Worm (Caenorhabditis elegans) whole organism, late embryonic: ENCODE measurements around the gene str-227.
A peak's percentile ranks its signal among the peaks of the same experiment; 100 is the strongest.
"Not testable (repeated sequence)": the region's sequence is repeated elsewhere in the genome, so short reads cannot be mapped to it uniquely, and the experiment has no call there.

Source experiments
- C38D4.7 ChIP-seq: fragments of 200-800 bp; sonication (Bioruptor generic); optimal IDR thresholded peaks from 2 replicates; lab custom pipeline; 2018; ENCODE audit warnings: mild to moderate bottlenecking, missing genetic modification characterization, moderate library complexity, missing compliant biosample characterization
- F13H6.1 ChIP-seq: sonication (generic microtip); optimal IDR thresholded peaks from 2 replicates; lab custom pipeline; 2016; ENCODE audit warnings: missing genetic modification characterization, missing compliant biosample characterization
- K02D7.2 ChIP-seq: sonication (generic microtip); optimal IDR thresholded peaks from 2 replicates; lab custom pipeline; 2017; ENCODE audit warnings: mild to moderate bottlenecking, missing genetic modification characterization, missing compliant biosample characterization
- K09A11.1 ChIP-seq: sonication (generic microtip); optimal IDR thresholded peaks from 2 replicates; lab custom pipeline; 2017; ENCODE audit warnings: antibody characterized with exemption, mild to moderate bottlenecking, missing genetic modification characterization, missing compliant biosample characterization; ENCODE audit not compliant: insufficient read depth
- ceh-18 ChIP-seq: sonication (generic microtip); optimal IDR thresholded peaks from 2 replicates; lab custom pipeline; 2016; ENCODE audit warnings: missing genetic modification characterization, missing compliant biosample characterization
- ceh-19 ChIP-seq: fragments of 200-800 bp; sonication (Bioruptor generic); optimal IDR thresholded peaks from 2 replicates; lab custom pipeline; 2018; ENCODE audit warnings: mild to moderate bottlenecking, missing genetic modification characterization, missing compliant biosample characterization
- ceh-22 ChIP-seq: sonication (generic microtip); optimal IDR thresholded peaks from 2 replicates; lab custom pipeline; 2017; ENCODE audit warnings: missing biosample characterization, missing genetic modification characterization
- ceh-31 ChIP-seq: sonication (generic microtip); optimal IDR thresholded peaks from 2 replicates; lab custom pipeline; 2016; ENCODE audit warnings: missing genetic modification characterization, missing compliant biosample characterization
- ceh-48 ChIP-seq: sonication (generic microtip); optimal IDR thresholded peaks from 2 replicates; lab custom pipeline; 2016; ENCODE audit warnings: missing genetic modification characterization, inconsistent platforms, missing compliant biosample characterization
- ceh-6 ChIP-seq: fragments of 200-800 bp; sonication (Bioruptor generic); optimal IDR thresholded peaks from 2 replicates; lab custom pipeline; 2018; ENCODE audit warnings: mild to moderate bottlenecking, missing genetic modification characterization, missing compliant biosample characterization
- dmd-4 ChIP-seq: sonication (generic microtip); optimal IDR thresholded peaks from 2 replicates; lab custom pipeline; 2016; ENCODE audit warnings: borderline replicate concordance, missing genetic modification characterization, missing compliant biosample characterization
- dve-1 ChIP-seq: sonication (generic microtip); optimal IDR thresholded peaks from 2 replicates; lab custom pipeline; 2017; ENCODE audit warnings: antibody characterized with exemption, mild to moderate bottlenecking, missing genetic modification characterization, missing compliant biosample characterization
- elt-2 ChIP-seq: sonication (generic microtip); optimal IDR thresholded peaks from 2 replicates; lab custom pipeline; 2016; ENCODE audit warnings: missing genetic modification reagents, missing genetic modification characterization, missing compliant biosample characterization
- eyg-1 ChIP-seq: sonication (generic microtip); optimal IDR thresholded peaks from 2 replicates; lab custom pipeline; 2016; ENCODE audit warnings: missing genotype, missing genetic modification characterization, missing compliant biosample characterization
- fax-1 ChIP-seq: sonication (generic microtip); optimal IDR thresholded peaks from 2 replicates; lab custom pipeline; 2016; ENCODE audit warnings: missing genotype, missing genetic modification characterization, missing compliant biosample characterization
- fkh-6 ChIP-seq: sonication (generic microtip); optimal IDR thresholded peaks from 2 replicates; lab custom pipeline; 2016; ENCODE audit warnings: missing genetic modification characterization, missing compliant biosample characterization
- gmeb-2 ChIP-seq: sonication (generic microtip); optimal IDR thresholded peaks from 2 replicates; lab custom pipeline; 2016; ENCODE audit warnings: missing genetic modification characterization, inconsistent platforms, missing compliant biosample characterization
- hlh-13 ChIP-seq: fragments of 200-800 bp; sonication (Bioruptor generic); optimal IDR thresholded peaks from 2 replicates; lab custom pipeline; 2018; ENCODE audit warnings: mild to moderate bottlenecking, missing genetic modification characterization, missing compliant biosample characterization
- hlh-15 ChIP-seq: sonication (generic microtip); optimal IDR thresholded peaks from 2 replicates; lab custom pipeline; 2016; ENCODE audit warnings: missing genetic modification characterization, missing compliant biosample characterization
- lim-6 ChIP-seq: sonication (generic microtip); optimal IDR thresholded peaks from 2 replicates; lab custom pipeline; 2016; ENCODE audit warnings: missing genetic modification characterization, missing compliant biosample characterization
- lin-11 ChIP-seq: fragments of 200-800 bp; sonication (Bioruptor generic); optimal IDR thresholded peaks from 2 replicates; lab custom pipeline; 2018; ENCODE audit warnings: mild to moderate bottlenecking, missing genetic modification characterization, missing compliant biosample characterization
- nhr-232 ChIP-seq: sonication (generic microtip); optimal IDR thresholded peaks from 2 replicates; lab custom pipeline; 2016; ENCODE audit warnings: missing genetic modification characterization, missing compliant biosample characterization
- pag-3 ChIP-seq: sonication (generic microtip); optimal IDR thresholded peaks from 2 replicates; lab custom pipeline; 2016; ENCODE audit warnings: missing compliant biosample characterization, missing genetic modification characterization, borderline replicate concordance
- pat-9 ChIP-seq: fragments of 200-800 bp; sonication (Bioruptor generic); optimal IDR thresholded peaks from 2 replicates; lab custom pipeline; 2018; ENCODE audit warnings: mild to moderate bottlenecking, missing genetic modification characterization, moderate library complexity, missing compliant biosample characterization
- pax-1 ChIP-seq: fragments of 150-350 bp; optimal IDR thresholded peaks from 2 replicates; lab custom pipeline; 2014; ENCODE audit warnings: missing biosample characterization, missing genetic modification characterization
- pha-4 ChIP-seq: fragments of 150-350 bp; optimal IDR thresholded peaks from 2 replicates; lab custom pipeline; 2018; ENCODE audit warnings: missing biosample characterization, missing genetic modification reagents, missing genetic modification characterization
- pqm-1 ChIP-seq: sonication (generic microtip); optimal IDR thresholded peaks from 2 replicates; lab custom pipeline; 2016; ENCODE audit warnings: missing genetic modification characterization, missing compliant biosample characterization
- rnt-1 ChIP-seq: sonication (generic microtip); optimal IDR thresholded peaks from 2 replicates; lab custom pipeline; 2016; ENCODE audit warnings: missing genetic modification characterization, missing compliant biosample characterization
- sdc-2 ChIP-seq: sonication (generic microtip); optimal IDR thresholded peaks from 2 replicates; lab custom pipeline; 2016; ENCODE audit warnings: missing genotype, missing genetic modification characterization, missing compliant biosample characterization
- syd-9 ChIP-seq: sonication (generic microtip); optimal IDR thresholded peaks from 2 replicates; lab custom pipeline; 2016; ENCODE audit warnings: mild to moderate bottlenecking, missing genetic modification characterization, moderate library complexity, missing compliant biosample characterization
- tbx-7 ChIP-seq: sonication (generic microtip); optimal IDR thresholded peaks from 2 replicates; lab custom pipeline; 2016; ENCODE audit warnings: missing genotype, missing genetic modification characterization, missing compliant biosample characterization
- unc-86 ChIP-seq: sonication (generic microtip); optimal IDR thresholded peaks from 2 replicates; lab custom pipeline; 2016; ENCODE audit warnings: missing genetic modification characterization, missing compliant biosample characterization

The str-227 gene

ce11 chrV:3484702-3485101 is 33.3 kb upstream of the str-227 start, which contains the start of gene srbc-33 (continued):
- no peak for TF ChIP-seq hlh-13 (GFP tag; lab: Kevin White, UChicago)
- no peak for TF ChIP-seq dmd-4 (tag; lab: Kevin White, UChicago)

- TF ChIP-seq ceh-31 (tag; lab: Kevin White, UChicago), result no peak
- TF ChIP-seq K02D7.2, result no peak
- no peak for TF ChIP-seq syd-9
- TF ChIP-seq tbx-7 (tag; lab: Kevin White, UChicago), result no peak
- TF ChIP-seq fax-1, result no peak
- no peak for TF ChIP-seq pqm-1 (tag; lab: Kevin White, UChicago)
- TF ChIP-seq K09A11.1, result no peak
These were observed 31.1 kb upstream of the str-227 start, which contains the start of gene srbc-32 for ce11 chrV:3486857-3487256. Gene srbc-32, minus strand, starts transcription at chrV:3486957.

- no peak for TF ChIP-seq hlh-15 (tag; lab: Kevin White, UChicago)
- no peak for TF ChIP-seq pat-9
- no peak for TF ChIP-seq ceh-19 (GFP tag; lab: Kevin White, UChicago)
- TF ChIP-seq C38D4.7 (GFP tag; lab: Kevin White, UChicago), result no peak
- TF ChIP-seq dve-1, result no peak
These were observed 27.6 kb upstream of the str-227 start, which contains the start of gene srbc-36 for ce11 chrV:3490435-3490834. Gene srbc-36, minus strand, starts transcription at chrV:3490535.

- TF ChIP-seq ceh-48 (tag; lab: Kevin White, UChicago), result no peak
- no peak for TF ChIP-seq F13H6.1 (tag; lab: Kevin White, UChicago)
- TF ChIP-seq dmd-4 (tag; lab: Kevin White, UChicago), result no peak
- no peak for TF ChIP-seq fkh-6
- TF ChIP-seq lim-6, result no peak
- no peak for TF ChIP-seq K02D7.2
- no peak for TF ChIP-seq sdc-2 (tag; lab: Kevin White, UChicago)
- TF ChIP-seq rnt-1 (tag; lab: Kevin White, UChicago), result no peak
- no peak for TF ChIP-seq unc-86
- no peak for TF ChIP-seq dve-1
- no peak for TF ChIP-seq ceh-6 (GFP tag; lab: Kevin White, UChicago)
- TF ChIP-seq nhr-232 (tag; lab: Kevin White, UChicago), result no peak
- no peak for TF ChIP-seq lin-11
- no peak for TF ChIP-seq pha-4
These were observed 21.1 kb upstream of the str-227 start, which contains the start of gene C07G3.15 for ce11 chrV:3496880-3497279. Gene C07G3.15, minus strand, starts transcription at chrV:3496980.

ce11 chrV:3502038-3502437 is 16.0 kb upstream of the str-227 start, which contains the start of the genes C07G3.8 and C07G3.10:
Gene C07G3.8, minus strand, starts transcription at chrV:3502138.
Gene C07G3.10, plus strand, starts transcription at chrV:3502307.
- TF ChIP-seq pax-1, result no peak
- TF ChIP-seq gmeb-2 (tag; lab: Kevin White, UChicago), result no peak
- TF ChIP-seq ceh-22, result no peak
- TF ChIP-seq, all 69 proteins: peak for 0

- TF ChIP-seq fax-1 (no peak), elt-2 (tag; lab: Kevin White, UChicago) (peak; percentile 91), C38D4.7 (GFP tag; lab: Kevin White, UChicago) (no peak), tbx-7 (tag; lab: Kevin White, UChicago) (no peak), ceh-18 (tag; lab: Kevin White, UChicago) (no peak)
- TF ChIP-seq, all 69 proteins: peak for 1
These were observed 12.2 kb upstream of the str-227 start for ce11 chrV:3505745-3506144.

ce11 chrV:3506252-3506651 is 11.7 kb upstream of the str-227 start, which contains the start of gene ugt-64:
Gene ugt-64, minus strand, starts transcription at chrV:3506352.
- not testable (repeated sequence) for TF ChIP-seq eyg-1; elt-2 (tag; lab: Kevin White, UChicago); pag-3 (tag; lab: Kevin White, UChicago)
